Worm (Caenorhabditis elegans): ENCODE results near the gene Y57G11C.52.

Y57G11C.52 gene

DNA sequence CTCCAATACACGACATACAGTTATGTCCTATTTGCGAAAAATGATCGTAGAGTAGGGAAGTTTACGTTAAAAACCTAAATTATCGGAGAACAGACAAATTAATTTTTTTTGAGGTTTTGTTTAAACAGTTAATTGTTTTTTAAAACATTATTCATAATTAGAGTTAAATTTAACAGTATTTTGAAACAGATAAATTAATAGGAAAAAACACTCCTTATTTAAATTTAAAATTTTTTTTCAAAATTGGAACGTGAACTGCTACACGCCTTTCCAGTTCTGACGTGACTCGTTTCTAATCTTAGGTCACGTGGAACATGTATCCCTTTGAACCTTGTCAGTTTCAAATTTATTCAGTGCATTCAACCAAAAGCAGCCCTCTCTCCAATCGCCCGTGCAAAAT lies at the start of gene Y57G11C.52:
Gene Y57G11C.52, plus strand, starts transcription at position 301 of the 400 bp plus-strand sequence.
- TF ChIP-seq cnd-1 (tag; optimal IDR thresholded peaks at IDR 0.05) (no peak), lin-32 (GFP tag; optimal IDR thresholded peaks at IDR 0.05) (no peak), mls-2 (tag; optimal IDR thresholded peaks at IDR 0.05) (no peak), ceh-83 (GFP tag; optimal IDR thresholded peaks at IDR 0.05) (no peak), ceh-39 (tag; optimal IDR thresholded peaks at IDR 0.05) (no peak), drap-1 (GFP tag; optimal IDR thresholded peaks at IDR 0.05) (no peak)

- TF ChIP-seq elt-1 (tag; optimal IDR thresholded peaks at IDR 0.05; ENCODE audit: borderline replicate concordance, insufficient read depth) (no peak), unc-39 (tag; optimal IDR thresholded peaks at IDR 0.05) (no peak)
Measured at ce11 chrIV:14806903-14807302, 46.9 kb upstream of the Y57G11C.52 start, which contains the start of gene oig-5. TSS of gene oig-5 (plus strand) at chrIV:14807203.

ce11 chrIV:14816288-14816687 lies 37.5 kb upstream of the Y57G11C.52 start, which contains the start of gene Y57G11C.46:
TSS of gene Y57G11C.46 (minus strand) at chrIV:14816388.
- TF ChIP-seq mab-5 (tag; optimal IDR thresholded peaks at IDR 0.05): no peak
- TF ChIP-seq ztf-11 (tag; optimal IDR thresholded peaks at IDR 0.05): no peak
- no peak for TF ChIP-seq lin-13 (tag; optimal IDR thresholded peaks at IDR 0.05)
- no peak for TF ChIP-seq ces-1 (GFP tag; optimal IDR thresholded peaks at IDR 0.05)
- TF ChIP-seq M03D4.4 (tag; optimal IDR thresholded peaks at IDR 0.05): no peak
- no peak for TF ChIP-seq snpc-4 (tag; optimal IDR thresholded peaks at IDR 0.05)
- TF ChIP-seq ceh-39 (tag; optimal IDR thresholded peaks at IDR 0.05): no peak
- no peak for TF ChIP-seq ceh-43 (GFP tag; optimal IDR thresholded peaks at IDR 0.05)
- no peak for TF ChIP-seq tbx-8 (GFP tag; optimal IDR thresholded peaks at IDR 0.05)
- TF ChIP-seq zip-8 (tag; optimal IDR thresholded peaks at IDR 0.05): no peak
- no peak for TF ChIP-seq blmp-1 (tag; optimal IDR thresholded peaks at IDR 0.05)
- TF ChIP-seq nhr-237 (tag; optimal IDR thresholded peaks at IDR 0.05): no peak
- TF ChIP-seq bed-3 (GFP tag; optimal IDR thresholded peaks at IDR 0.05): no peak
- TF ChIP-seq elt-1 (tag; optimal IDR thresholded peaks at IDR 0.05; ENCODE audit: borderline replicate concordance, insufficient read depth): no peak
- no peak for TF ChIP-seq hlh-1 (tag; optimal IDR thresholded peaks at IDR 0.05)
- no peak for TF ChIP-seq unc-39 (tag; optimal IDR thresholded peaks at IDR 0.05)

DNA sequence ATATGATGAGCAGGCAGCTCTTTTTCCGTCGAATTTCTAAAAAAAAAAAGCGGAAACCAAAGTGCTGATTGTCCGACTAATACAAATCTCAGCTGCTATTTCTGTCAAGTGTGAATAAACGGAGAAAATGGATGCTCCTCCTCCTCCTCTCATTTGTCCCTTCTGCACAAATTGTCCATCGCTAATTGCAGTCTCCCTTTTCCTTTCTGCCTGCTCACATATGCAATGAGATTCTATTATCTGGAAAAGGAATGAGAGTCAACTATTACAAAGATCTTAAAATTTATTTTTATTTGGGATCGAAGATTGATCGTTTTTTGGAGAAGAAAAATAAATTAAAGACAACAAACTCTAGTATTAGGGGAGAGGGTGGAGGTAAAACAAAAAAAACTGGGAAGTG lies 31.5 kb upstream of the Y57G11C.52 start:
- TF ChIP-seq unc-62 (GFP tag; optimal IDR thresholded peaks at IDR 0.05): no peak
- TF ChIP-seq ces-1 (GFP tag; optimal IDR thresholded peaks at IDR 0.05): peak; percentile 37

ce11 chrIV:14824201-14824600 lies 29.6 kb upstream of the Y57G11C.52 start:
- no peak for TF ChIP-seq lin-32 (GFP tag; optimal IDR thresholded peaks at IDR 0.05)
- no peak for TF ChIP-seq bed-3 (GFP tag; optimal IDR thresholded peaks at IDR 0.05)
- TF ChIP-seq ztf-11 (tag; optimal IDR thresholded peaks at IDR 0.05): no peak
- TF ChIP-seq mab-5 (tag; optimal IDR thresholded peaks at IDR 0.05): no peak
- no peak for TF ChIP-seq lin-13 (tag; optimal IDR thresholded peaks at IDR 0.05)
- TF ChIP-seq unc-39 (tag; optimal IDR thresholded peaks at IDR 0.05): no peak

DNA sequence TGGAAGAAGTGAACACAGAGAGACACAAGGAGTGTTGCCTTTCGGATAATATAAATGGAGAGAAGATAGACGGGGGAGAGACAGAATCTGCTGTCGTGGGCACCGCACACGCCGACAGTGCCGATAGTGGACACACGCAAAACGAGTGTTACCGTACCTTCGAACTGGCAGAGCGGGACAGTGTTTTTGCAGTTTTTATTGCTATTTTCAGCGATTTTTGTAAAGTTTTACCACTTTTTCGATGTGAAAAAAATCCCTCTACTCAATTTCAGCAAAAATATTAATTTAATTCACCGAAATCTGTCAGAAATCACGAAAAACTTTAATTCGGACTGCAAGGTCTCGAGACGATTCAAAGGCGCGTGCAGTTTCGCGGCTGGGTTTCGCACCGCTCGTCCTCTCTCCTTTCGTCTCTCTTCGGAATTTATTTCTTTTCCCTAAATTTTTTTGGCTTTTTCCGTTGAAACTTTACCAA lies 28.9 kb upstream of the Y57G11C.52 start, which contains the start of gene sec-61.A:
Gene sec-61.A, minus strand, starts transcription at position 387 of the 475 bp plus-strand sequence.
- no peak for TF ChIP-seq tbx-8 (GFP tag; optimal IDR thresholded peaks at IDR 0.05)
- peak; percentile 64 for TF ChIP-seq ces-1 (GFP tag; optimal IDR thresholded peaks at IDR 0.05)
- TF ChIP-seq mep-1 (tag; optimal IDR thresholded peaks at IDR 0.05): peak; percentile 35
- no peak for TF ChIP-seq hlh-1 (tag; optimal IDR thresholded peaks at IDR 0.05)
- peak; percentile 68 for TF ChIP-seq lin-13 (tag; optimal IDR thresholded peaks at IDR 0.05)
- peak; percentile 83 for TF ChIP-seq nhr-237 (tag; optimal IDR thresholded peaks at IDR 0.05)
- no peak for TF ChIP-seq unc-39 (tag; optimal IDR thresholded peaks at IDR 0.05)
- peak; percentile 49 for TF ChIP-seq sptf-1 (tag; optimal IDR thresholded peaks at IDR 0.05)
- TF ChIP-seq unc-120 (tag; optimal IDR thresholded peaks at IDR 0.05; ENCODE audit: poor library complexity, severe bottlenecking): peak; percentile 46
- peak; percentile 35 for TF ChIP-seq ceh-83 (GFP tag; optimal IDR thresholded peaks at IDR 0.05)
- no peak for TF ChIP-seq lin-32 (GFP tag; optimal IDR thresholded peaks at IDR 0.05)
- TF ChIP-seq elt-3 (tag; optimal IDR thresholded peaks at IDR 0.05): no peak
- TF ChIP-seq blmp-1 (tag; optimal IDR thresholded peaks at IDR 0.05): no peak
- TF ChIP-seq nhr-28 (tag; optimal IDR thresholded peaks at IDR 0.05): no peak
- TF ChIP-seq lsy-2 (tag; optimal IDR thresholded peaks at IDR 0.05): peak; percentile 97
- TF ChIP-seq flh-1 (GFP tag; optimal IDR thresholded peaks at IDR 0.05): no peak
- no peak for TF ChIP-seq bed-3 (GFP tag; optimal IDR thresholded peaks at IDR 0.05)
- no peak for TF ChIP-seq ham-2 (GFP tag; optimal IDR thresholded peaks at IDR 0.05)
- TF ChIP-seq elt-1 (tag; optimal IDR thresholded peaks at IDR 0.05; ENCODE audit: borderline replicate concordance, insufficient read depth): no peak
- no peak for TF ChIP-seq sem-2 (GFP tag; optimal IDR thresholded peaks at IDR 0.05)
- no peak for TF ChIP-seq nhr-12 (tag; optimal IDR thresholded peaks at IDR 0.05)
- TF ChIP-seq mls-2 (tag; optimal IDR thresholded peaks at IDR 0.05): no peak
- TF ChIP-seq ceh-39 (tag; optimal IDR thresholded peaks at IDR 0.05): peak; percentile 69
- TF ChIP-seq ceh-43 (GFP tag; optimal IDR thresholded peaks at IDR 0.05): no peak
- no peak for TF ChIP-seq unc-62 (GFP tag; optimal IDR thresholded peaks at IDR 0.05)
- TF ChIP-seq nhr-2 (tag; optimal IDR thresholded peaks at IDR 0.05): no peak
- TF ChIP-seq pha-4 (tag; optimal IDR thresholded peaks at IDR 0.05): no peak
- TF ChIP-seq ztf-11 (tag; optimal IDR thresholded peaks at IDR 0.05): no peak
- TF ChIP-seq cnd-1 (tag; optimal IDR thresholded peaks at IDR 0.05): peak; percentile 46
- TF ChIP-seq drap-1 (GFP tag; optimal IDR thresholded peaks at IDR 0.05): peak; percentile 41
- TF ChIP-seq nhr-76 (tag; optimal IDR thresholded peaks at IDR 0.05): no peak
- no peak for TF ChIP-seq mab-5 (tag; optimal IDR thresholded peaks at IDR 0.05)
- TF ChIP-seq zip-8 (tag; optimal IDR thresholded peaks at IDR 0.05): no peak
- no peak for TF ChIP-seq snpc-4 (tag; optimal IDR thresholded peaks at IDR 0.05)
- peak; percentile 61 for TF ChIP-seq M03D4.4 (tag; optimal IDR thresholded peaks at IDR 0.05)

Measured in whole organism, mixed stage, embryonic.